Worm (Caenorhabditis elegans): ENCODE measurements around the gene snfc-5.

DNA sequence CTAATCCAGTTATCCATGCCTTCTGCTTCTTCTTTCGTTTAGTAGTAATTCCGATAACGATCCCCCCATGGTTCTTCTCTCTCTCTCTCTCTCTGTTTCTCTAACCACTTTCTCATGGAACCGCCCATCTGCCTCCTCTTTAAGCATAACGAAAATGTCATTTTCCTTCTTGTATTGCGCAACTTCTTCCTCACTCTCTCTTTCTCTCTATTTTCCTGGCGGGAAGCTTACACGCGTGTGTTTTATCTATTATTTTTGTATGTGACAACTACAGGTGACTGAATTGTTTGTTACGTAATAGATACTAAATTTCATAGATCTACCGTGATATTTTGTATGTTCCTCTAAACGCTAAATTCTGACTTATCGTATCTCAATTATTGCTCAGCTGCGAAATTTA is 14.2 kb upstream of the snfc-5 start:
- TF ChIP-seq ama-1 (optimal IDR thresholded peaks at IDR 0.05) (no peak), ceh-82 (tag; optimal IDR thresholded peaks at IDR 0.05) (no peak), ztf-11 (tag; optimal IDR thresholded peaks at IDR 0.05) (no peak), zag-1 (tag; optimal IDR thresholded peaks at IDR 0.05) (no peak), nhr-77 (tag; optimal IDR thresholded peaks at IDR 0.05) (no peak), nhr-11 (tag; optimal IDR thresholded peaks at IDR 0.05) (no peak)

All from whole organism, L1 larva.